Worm (Caenorhabditis elegans): Measurements from ENCODE around the gene R166.2.

ce11 chrII:10584036-10584435, 46.6 kb upstream of the R166.2 start, which contains the start of gene algn-9:
- TF ChIP-seq nhr-28 (tag; optimal IDR thresholded peaks at IDR 0.05), result no peak
- no peak for TF ChIP-seq lsy-2 (tag; optimal IDR thresholded peaks at IDR 0.05)
- TF ChIP-seq unc-62 (GFP tag; optimal IDR thresholded peaks at IDR 0.05), result no peak
- no peak for TF ChIP-seq lin-13 (tag; optimal IDR thresholded peaks at IDR 0.05)
